Fruit fly (Drosophila melanogaster) ovary, adult (tissue): ENCODE data around the gene CG14448.
A peak's percentile ranks its signal among the peaks of the same experiment; 100 is the strongest.

ENCODE experiments used
- CG17801 ChIP-seq: fragments of 200-800 bp; optimal IDR thresholded peaks from 2 replicates; lab custom pipeline; 2019; ENCODE audit warnings: missing biosample characterization, mild to moderate bottlenecking, missing genetic modification characterization, moderate library complexity; ENCODE audit not compliant: partially characterized antibody

Gene CG14448

dm6 chr3L:22824668-22825192, 36.5 kb downstream of the CG14448 start:
- peak; percentile 43 for TF ChIP-seq CG17801 (GFP tag; lab: Kevin White, UChicago)

- peak; percentile 84 for TF ChIP-seq CG17801 (GFP tag; lab: Kevin White, UChicago)
These were observed 38.0 kb downstream of the CG14448 start for dm6 chr3L:22826236-22826635.

dm6 chr3L:22830132-22830697, 42.0 kb downstream of the CG14448 start:
- peak; percentile 71 for TF ChIP-seq CG17801 (GFP tag; lab: Kevin White, UChicago)

dm6 chr3L:22835144-22835964, 47.1 kb downstream of the CG14448 start, which contains the start of gene jim:
jim (minus strand) TSS chr3L:22835194.
- TF ChIP-seq CG17801 (GFP tag; lab: Kevin White, UChicago), result peak; percentile 21

dm6 chr3L:22836768-22837167, 48.5 kb downstream of the CG14448 start, which contains the start of the genes CG11226 and CG45428:
CG11226 (plus strand) TSS chr3L:22837068.
CG45428 (minus strand) TSS chr3L:22837070.
- no peak for TF ChIP-seq CG17801 (GFP tag; lab: Kevin White, UChicago)

dm6 chr3L:22837651-22838614, 49.7 kb downstream of the CG14448 start:
- no peak for TF ChIP-seq CG17801 (GFP tag; lab: Kevin White, UChicago)
